Worm (Caenorhabditis elegans) whole organism, young adult: ENCODE results near the gene C08E3.1.

Source experiments
- T07F8.4 ChIP-seq: sonication (generic microtip); optimal IDR thresholded peaks from 2 replicates; lab custom pipeline; 2016; ENCODE audit warnings: mild to moderate bottlenecking, missing genetic modification characterization, moderate library complexity, missing compliant biosample characterization
- mxl-1 ChIP-seq: sonication (generic microtip); optimal IDR thresholded peaks from 2 replicates; lab custom pipeline; 2016; ENCODE audit warnings: missing genetic modification characterization, missing compliant biosample characterization
- snpc-4 ChIP-seq, 5 experiments: fragments of 150-350 bp in 1 of 5; sonication (generic microtip) in 4 of 5; optimal IDR thresholded peaks; 2 replicates each; lab custom pipeline; 2014 to 2018; ENCODE audit warnings: missing genetic modification characterization in 5 of 5, missing biosample characterization in 3 of 5, antibody characterized with exemption in 2 of 5, mild to moderate bottlenecking in 2 of 5, missing compliant biosample characterization in 2 of 5, missing genotype in 2 of 5, moderate library complexity in 2 of 5, missing genetic modification reagents in 1 of 5
- ztf-25 ChIP-seq: fragments of 200-800 bp; sonication (Bioruptor generic); IDR thresholded peaks from 2 replicates; pipeline ENCODE4 v1.3.6; 2022; ENCODE audit warnings: missing genetic modification reagents, missing genetic modification characterization, missing compliant biosample characterization

- TF ChIP-seq mxl-1 (tag; lab: Kevin White, UChicago) (no peak), snpc-4 (GFP tag; optimal IDR thresholded peaks at IDR 0.05; lab: Kevin White, UChicago) (no peak), snpc-4 (tag; optimal IDR thresholded peaks at IDR 0.05; lab: Kevin White, UChicago) (no peak), ztf-25 (no peak), T07F8.4 (tag; lab: Kevin White, UChicago) (no peak)
These were observed 17.2 kb upstream of the C08E3.1 start, which contains the start of gene fbxa-165 for ce11 chrII:1616382-1616781.
